Worm (Caenorhabditis elegans) whole organism, L3 larva: ENCODE measurements around the gene C54D10.13.

Source experiments
- fkh-2 ChIP-seq: fragments of 150-350 bp; optimal IDR thresholded peaks from 2 replicates; lab custom pipeline; 2014; ENCODE audit warnings: missing biosample characterization, missing genetic modification reagents, missing genetic modification characterization
- fos-1 ChIP-seq: fragments of 150-350 bp; optimal IDR thresholded peaks from 2 replicates; lab custom pipeline; 2014; ENCODE audit warnings: missing biosample characterization, missing genetic modification characterization
- nhr-237 ChIP-seq: fragments of 150-350 bp; optimal IDR thresholded peaks from 2 replicates; lab custom pipeline; 2014; ENCODE audit warnings: missing biosample characterization, missing genetic modification characterization
- nhr-76 ChIP-seq: fragments of 150-350 bp; sonication (generic microtip); optimal IDR thresholded peaks from 5 replicates; lab custom pipeline; 2014; ENCODE audit warnings: missing biosample characterization, missing genetic modification characterization

DNA sequence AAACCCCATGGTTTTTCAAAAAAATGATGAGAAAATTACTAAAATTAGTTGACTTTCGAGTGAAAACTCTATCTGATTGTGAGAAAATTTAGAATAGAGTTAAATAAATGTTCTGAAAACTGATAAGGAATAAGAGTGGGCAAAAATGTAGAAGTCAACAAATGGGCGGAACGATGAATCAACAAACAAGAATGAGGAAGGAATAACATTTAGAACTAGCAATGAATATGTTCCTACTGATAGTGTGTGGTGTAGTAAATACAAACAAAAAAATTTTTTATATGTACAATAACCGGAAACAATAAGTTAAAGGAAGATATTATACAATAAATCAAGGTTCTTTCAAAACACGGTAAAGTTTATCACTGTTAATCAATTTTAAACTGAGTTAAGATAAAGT is 11.7 kb upstream of the C54D10.13 start, which contains the start of gene pals-39:
- TF ChIP-seq nhr-76 (tag; lab: Kevin White, UChicago) (no peak), fkh-2 (tag; lab: Kevin White, UChicago) (no peak), nhr-237 (tag; lab: Kevin White, UChicago) (no peak), fos-1 (tag; lab: Kevin White, UChicago) (no peak)
